Fruit fly (Drosophila melanogaster): ENCODE results near the gene Kah.

dm6 chr3L:552950-553349, 36.1 kb downstream of the Kah start:
- TF ChIP-seq h (optimal IDR thresholded peaks at IDR 0.05) (no peak), Myc (optimal IDR thresholded peaks at IDR 0.05) (no peak), Sin3A (optimal IDR thresholded peaks at IDR 0.05) (no peak), ttk (optimal IDR thresholded peaks at IDR 0.05) (no peak), psq (optimal IDR thresholded peaks at IDR 0.05) (no peak), insv (optimal IDR thresholded peaks at IDR 0.05) (no peak)

Data from Kc167 (cell line).